Worm (Caenorhabditis elegans): Measurements from ENCODE around the gene Y70C5A.4.

DNA sequence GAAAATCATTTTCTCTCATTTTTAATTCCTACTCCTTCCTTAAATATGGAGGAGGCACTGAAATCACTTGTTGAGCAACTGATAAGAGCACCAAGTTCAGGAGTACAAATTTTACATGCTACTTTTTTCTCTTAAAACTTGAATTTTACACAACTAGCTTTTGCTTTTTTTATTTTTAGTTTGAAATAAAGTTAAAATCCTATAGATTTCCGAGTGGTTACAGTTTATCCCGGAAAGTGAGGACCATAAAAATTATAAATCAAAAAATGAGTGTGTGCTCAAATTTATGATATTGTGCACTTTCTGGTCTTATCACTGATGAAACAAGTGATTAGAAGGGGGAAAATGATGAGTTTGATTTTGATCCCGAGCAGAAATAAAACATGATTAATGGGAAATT lies 10.4 kb downstream of the Y70C5A.4 start, which contains the start of gene oac-53:
- TF ChIP-seq elt-3 (tag; optimal IDR thresholded peaks at IDR 0.05): no peak
- TF ChIP-seq unc-62 (GFP tag; optimal IDR thresholded peaks at IDR 0.05): no peak
- no peak for TF ChIP-seq elt-1 (tag; optimal IDR thresholded peaks at IDR 0.05; ENCODE audit: borderline replicate concordance, insufficient read depth)
- TF ChIP-seq ceh-83 (GFP tag; optimal IDR thresholded peaks at IDR 0.05): no peak
- no peak for TF ChIP-seq nhr-76 (tag; optimal IDR thresholded peaks at IDR 0.05)
- TF ChIP-seq lsy-2 (tag; optimal IDR thresholded peaks at IDR 0.05): no peak
- TF ChIP-seq nhr-28 (tag; optimal IDR thresholded peaks at IDR 0.05): no peak
- no peak for TF ChIP-seq lin-13 (tag; optimal IDR thresholded peaks at IDR 0.05)

All from whole organism, mixed stage, embryonic.